Worm (Caenorhabditis elegans) whole organism, early embryonic: ENCODE measurements around the gene ttc-39B.

ENCODE experiments used
- F13C5.2 ChIP-seq: sonication (generic microtip); optimal IDR thresholded peaks from 2 replicates; lab custom pipeline; 2017; ENCODE audit warnings: mild to moderate bottlenecking, missing genetic modification characterization, inconsistent platforms, missing compliant biosample characterization
- ama-1 ChIP-seq: fragments of 150-350 bp; optimal IDR thresholded peaks from 2 replicates; lab custom pipeline; 2014
- flt-1 ChIP-seq: fragments of 200-800 bp; sonication (Bioruptor generic); IDR thresholded peaks from 2 replicates; pipeline ENCODE4 v1.3.6; 2022; ENCODE audit warnings: missing genetic modification characterization, missing compliant biosample characterization
- hmbx-1 ChIP-seq: sonication (generic microtip); optimal IDR thresholded peaks from 2 replicates; lab custom pipeline; 2016; ENCODE audit warnings: mild to moderate bottlenecking, missing genetic modification characterization, missing compliant biosample characterization
- hmg-4 ChIP-seq: fragments of 200-800 bp; sonication (Bioruptor generic); optimal IDR thresholded peaks from 2 replicates; lab custom pipeline; 2018; ENCODE audit warnings: mild to moderate bottlenecking, missing genetic modification characterization, missing compliant biosample characterization
- hnd-1 ChIP-seq: sonication (generic microtip); optimal IDR thresholded peaks from 2 replicates; lab custom pipeline; 2016; ENCODE audit warnings: missing genetic modification characterization, missing compliant biosample characterization
- scrt-1 ChIP-seq: fragments of 200-800 bp; sonication (Bioruptor generic); IDR thresholded peaks from 2 replicates; pipeline ENCODE4 v1.3.6; 2022; ENCODE audit warnings: missing genetic modification characterization, missing compliant biosample characterization
- sea-1 ChIP-seq: fragments of 200-800 bp; sonication (Bioruptor generic); conservative IDR thresholded peaks from 2 replicates; pipeline ENCODE4 v1.3.6; 2022; ENCODE audit warnings: missing genetic modification characterization, missing compliant biosample characterization
- tra-4 ChIP-seq: sonication (generic microtip); optimal IDR thresholded peaks from 2 replicates; lab custom pipeline; 2017; ENCODE audit warnings: missing genetic modification characterization, missing compliant biosample characterization

DNA sequence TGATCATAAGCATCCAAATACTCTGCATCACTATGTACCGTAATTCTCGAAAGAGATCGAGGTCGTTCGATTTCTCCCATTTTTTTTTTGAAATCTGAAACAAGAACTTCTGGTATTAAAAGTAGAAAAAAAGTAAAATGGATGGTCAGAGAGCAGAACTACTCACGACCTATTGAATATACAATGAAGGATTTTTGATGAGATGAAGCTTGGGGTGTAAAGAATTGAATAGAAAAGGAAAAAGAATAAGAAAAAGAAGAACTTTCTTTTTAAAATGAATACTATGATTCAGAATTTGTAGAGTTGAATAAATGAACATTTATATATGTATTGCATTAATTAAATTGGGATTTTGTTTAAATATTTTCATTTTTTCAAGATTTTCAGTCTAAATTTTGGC, at the start of gene ttc-39B:
- TF ChIP-seq flt-1 (GFP tag; lab: Robert Waterston, UW) (no peak), hmg-4 (GFP tag; lab: Kevin White, UChicago) (no peak), ama-1 (lab: Kevin White, UChicago) (no peak), sea-1 (GFP tag; lab: Robert Waterston, UW) (no peak), tra-4 (no peak), scrt-1 (GFP tag; lab: Robert Waterston, UW) (no peak), hmbx-1 (no peak), F13C5.2 (tag; lab: Kevin White, UChicago) (no peak), hnd-1 (tag; lab: Kevin White, UChicago) (no peak)
